Worm (Caenorhabditis elegans) whole organism, early embryonic: ENCODE data around the gene C05C8.1.

Experiments used
- B0310.2 ChIP-seq: sonication (generic microtip); optimal IDR thresholded peaks from 2 replicates; lab custom pipeline; 2016; ENCODE audit warnings: mild to moderate bottlenecking, missing genetic modification characterization, missing compliant biosample characterization
- F13C5.2 ChIP-seq: sonication (generic microtip); optimal IDR thresholded peaks from 2 replicates; lab custom pipeline; 2017; ENCODE audit warnings: mild to moderate bottlenecking, missing genetic modification characterization, inconsistent platforms, missing compliant biosample characterization
- ama-1 ChIP-seq: fragments of 150-350 bp; optimal IDR thresholded peaks from 2 replicates; lab custom pipeline; 2014
- ceh-13 ChIP-seq: fragments of 200-800 bp; sonication (Bioruptor generic); optimal IDR thresholded peaks from 2 replicates; lab custom pipeline; 2018; ENCODE audit warnings: mild to moderate bottlenecking, missing genetic modification characterization, missing compliant biosample characterization
- flt-1 ChIP-seq: fragments of 200-800 bp; sonication (Bioruptor generic); IDR thresholded peaks from 2 replicates; pipeline ENCODE4 v1.3.6; 2022; ENCODE audit warnings: missing genetic modification characterization, missing compliant biosample characterization
- hmbx-1 ChIP-seq: sonication (generic microtip); optimal IDR thresholded peaks from 2 replicates; lab custom pipeline; 2016; ENCODE audit warnings: mild to moderate bottlenecking, missing genetic modification characterization, missing compliant biosample characterization
- pes-1 ChIP-seq: fragments of 200-800 bp; sonication (Bioruptor generic); IDR thresholded peaks from 2 replicates; pipeline ENCODE4 v1.3.6; 2022; ENCODE audit warnings: missing genetic modification reagents, missing genetic modification characterization, missing compliant biosample characterization
- scrt-1 ChIP-seq: fragments of 200-800 bp; sonication (Bioruptor generic); IDR thresholded peaks from 2 replicates; pipeline ENCODE4 v1.3.6; 2022; ENCODE audit warnings: missing genetic modification characterization, missing compliant biosample characterization
- sea-1 ChIP-seq: fragments of 200-800 bp; sonication (Bioruptor generic); conservative IDR thresholded peaks from 2 replicates; pipeline ENCODE4 v1.3.6; 2022; ENCODE audit warnings: missing genetic modification characterization, missing compliant biosample characterization
- tbx-11 ChIP-seq: fragments of 200-800 bp; sonication (Bioruptor generic); IDR thresholded peaks from 2 replicates; pipeline ENCODE4 v1.3.6; 2022; ENCODE audit warnings: missing genetic modification characterization, missing compliant biosample characterization
- tbx-37 ChIP-seq: fragments of 200-800 bp; sonication (Bioruptor generic); conservative IDR thresholded peaks from 2 replicates; pipeline ENCODE4 v1.3.6; 2022; ENCODE audit warnings: missing genetic modification reagents, missing genetic modification characterization, missing compliant biosample characterization

DNA sequence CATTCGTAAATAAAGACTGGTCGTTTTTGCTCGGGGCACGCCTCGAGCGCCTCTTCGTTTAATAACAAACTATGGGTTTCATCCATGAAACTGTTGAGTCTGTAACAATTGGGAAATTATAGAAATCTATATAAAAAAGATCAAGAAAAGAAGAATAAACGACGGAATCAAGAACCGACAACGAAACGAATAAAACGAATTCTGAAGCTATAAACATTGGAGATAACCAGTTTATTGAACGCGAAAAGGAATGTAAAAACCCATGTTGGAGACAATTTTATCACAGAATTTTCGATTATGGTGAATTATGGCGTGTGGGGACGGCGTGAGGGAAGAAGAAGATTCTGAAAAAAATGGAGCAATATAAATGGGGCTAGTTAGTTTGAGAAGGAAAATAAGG, 24.8 kb upstream of the C05C8.1 start, which contains the start of gene soap-1:
- TF ChIP-seq ama-1 (lab: Kevin White, UChicago) (no peak), tbx-11 (GFP tag; lab: Robert Waterston, UW) (no peak), sea-1 (GFP tag; lab: Robert Waterston, UW) (no peak), hmbx-1 (no peak), flt-1 (GFP tag; lab: Robert Waterston, UW) (no peak), ceh-13 (GFP tag; lab: Kevin White, UChicago) (no peak), tbx-37 (no peak), scrt-1 (GFP tag; lab: Robert Waterston, UW) (no peak), B0310.2 (no peak), pes-1 (GFP tag; lab: Robert Waterston, UW) (no peak), F13C5.2 (no peak)
